Fruit fly (Drosophila melanogaster) Kc167 (cell line): ENCODE measurements around the gene CG32512.

ENCODE experiments used
- Myc ChIP-seq: fragments of >200 bp; optimal IDR thresholded peaks from 2 replicates; lab custom pipeline; 2017; ENCODE audit warnings: missing external identifiers
- Sin3A ChIP-seq: fragments of >200 bp; optimal IDR thresholded peaks from 2 replicates; lab custom pipeline; 2018; ENCODE audit warnings: missing external identifiers
- h ChIP-seq: fragments of >200 bp; optimal IDR thresholded peaks from 3 replicates; lab custom pipeline; 2018; ENCODE audit warnings: missing external identifiers
- insv ChIP-seq: fragments of >200 bp; optimal IDR thresholded peaks from 3 replicates; lab custom pipeline; 2018; ENCODE audit warnings: missing external identifiers
- psq ChIP-seq: fragments of >200 bp; optimal IDR thresholded peaks from 2 replicates; lab custom pipeline; 2017; ENCODE audit warnings: missing external identifiers

DNA sequence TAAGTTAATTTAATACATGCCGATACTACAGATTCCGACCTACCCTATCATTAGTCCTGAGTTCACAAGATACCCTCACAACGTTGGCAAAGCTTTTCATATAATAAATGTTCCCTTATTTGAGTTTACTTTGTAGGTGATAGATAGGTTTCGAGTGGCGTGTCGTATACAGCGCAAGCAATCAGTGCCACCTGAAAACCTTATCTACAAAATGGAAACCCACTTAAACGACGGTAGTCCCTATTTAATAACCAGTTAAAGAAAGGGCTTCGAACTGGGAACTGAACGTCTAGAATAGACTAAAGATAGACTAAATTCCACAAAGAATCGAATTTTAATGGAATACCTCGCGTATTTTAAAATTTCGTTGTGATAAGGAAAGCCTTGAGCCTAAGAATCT lies 21.2 kb downstream of the CG32512 start:
- TF ChIP-seq h (lab: Kevin White, UChicago) (no peak), Myc (lab: Kevin White, UChicago) (no peak), Sin3A (lab: Kevin White, UChicago) (no peak), insv (lab: Kevin White, UChicago) (no peak), psq (lab: Kevin White, UChicago) (no peak)
